Worm (Caenorhabditis elegans) whole organism, L4 larva: ENCODE data around the gene nhx-2.

Experiments used
- F37D6.2 ChIP-seq: sonication (generic microtip); optimal IDR thresholded peaks from 2 replicates; lab custom pipeline; 2016; ENCODE audit warnings: mild to moderate bottlenecking, missing genetic modification characterization, missing compliant biosample characterization
- Y48G9A.11 ChIP-seq: fragments of 200-800 bp; sonication (Bioruptor generic); IDR thresholded peaks from 2 replicates; pipeline ENCODE4 v1.3.6; 2022; ENCODE audit warnings: missing genetic modification reagents, missing genetic modification characterization, missing compliant biosample characterization
- Y5F2A.4 ChIP-seq: fragments of 200-800 bp; sonication (Bioruptor generic); optimal IDR thresholded peaks from 2 replicates; lab custom pipeline; 2018; ENCODE audit warnings: mild to moderate bottlenecking, missing genetic modification characterization, missing compliant biosample characterization
- ZK337.2 ChIP-seq: fragments of 200-800 bp; sonication (Bioruptor generic); IDR thresholded peaks from 2 replicates; pipeline ENCODE4 v1.3.6; 2022; ENCODE audit warnings: missing genetic modification reagents, missing genetic modification characterization, missing compliant biosample characterization
- ZK546.5 ChIP-seq, 2 experiments: sonication (generic microtip); optimal IDR thresholded peaks; 2 replicates each; lab custom pipeline; 2017; ENCODE audit warnings: missing biosample characterization in 2 of 2, missing genetic modification characterization in 2 of 2
- aha-1 ChIP-seq: fragments of 150-350 bp; peaks from one replicate; lab custom pipeline; 2014; ENCODE audit warnings: missing biosample characterization, missing genetic modification characterization
- aly-2 ChIP-seq: sonication (generic microtip); optimal IDR thresholded peaks from 2 replicates; lab custom pipeline; 2018; ENCODE audit warnings: missing biosample characterization, missing genetic modification characterization
- ceh-20 ChIP-seq: fragments of 200-800 bp; sonication (Bioruptor generic); IDR thresholded peaks from 2 replicates; pipeline ENCODE4 v1.3.6; 2022; ENCODE audit warnings: missing genetic modification reagents, missing genetic modification characterization, missing compliant biosample characterization
- ceh-32 ChIP-seq: sonication (generic microtip); optimal IDR thresholded peaks from 2 replicates; lab custom pipeline; 2016; ENCODE audit warnings: mild to moderate bottlenecking, missing genetic modification characterization, missing compliant biosample characterization; ENCODE audit not compliant: poor library complexity
- ces-1 ChIP-seq: fragments of 150-350 bp; sonication (generic microtip); optimal IDR thresholded peaks from 4 replicates; lab custom pipeline; 2014; ENCODE audit warnings: missing biosample characterization, missing genetic modification reagents, missing genetic modification characterization
- ctbp-1 ChIP-seq: fragments of 200-800 bp; sonication (Bioruptor generic); IDR thresholded peaks from 2 replicates; pipeline ENCODE4 v1.3.6; 2022; ENCODE audit warnings: missing genetic modification reagents, missing genetic modification characterization, missing compliant biosample characterization
- daf-16 ChIP-seq, 3 experiments: sonication (generic microtip); optimal IDR thresholded peaks; 2 replicates each; lab custom pipeline; 2016 to 2017; ENCODE audit warnings: missing genetic modification characterization in 3 of 3, missing genetic modification reagents in 3 of 3, mild to moderate bottlenecking in 2 of 3, missing compliant biosample characterization in 2 of 3, missing biosample characterization in 1 of 3, moderate library complexity in 1 of 3
- daf-8 ChIP-seq: fragments of 200-800 bp; sonication (Bioruptor generic); IDR thresholded peaks from 2 replicates; pipeline ENCODE4 v1.3.6; 2022; ENCODE audit warnings: missing genetic modification characterization, missing compliant biosample characterization
- egl-43 ChIP-seq: fragments of 200-800 bp; sonication (Bioruptor generic); IDR thresholded peaks from 2 replicates; pipeline ENCODE4 v1.3.6; 2022; ENCODE audit warnings: missing genetic modification reagents, missing genetic modification characterization, missing compliant biosample characterization
- fkh-10 ChIP-seq: fragments of 150-350 bp; optimal IDR thresholded peaks from 2 replicates; lab custom pipeline; 2014; ENCODE audit warnings: missing biosample characterization, missing genetic modification reagents, missing genetic modification characterization
- hif-1 ChIP-seq, 2 experiments: sonication (generic microtip); optimal IDR thresholded peaks; 2 replicates each; lab custom pipeline; 2016 to 2017; ENCODE audit warnings: missing compliant biosample characterization in 2 of 2, missing genetic modification characterization in 2 of 2, missing genetic modification reagents in 2 of 2, missing genotype in 2 of 2, mild to moderate bottlenecking in 1 of 2
- hlh-11 ChIP-seq: fragments of 200-800 bp; sonication (Bioruptor generic); optimal IDR thresholded peaks from 2 replicates; lab custom pipeline; 2018; ENCODE audit warnings: mild to moderate bottlenecking, missing genetic modification characterization, missing compliant biosample characterization
- lim-7 ChIP-seq: fragments of 200-800 bp; sonication (Bioruptor generic); IDR thresholded peaks from 2 replicates; pipeline ENCODE4 v1.3.6; 2022; ENCODE audit warnings: missing genetic modification characterization, missing compliant biosample characterization
- lin-1 ChIP-seq: fragments of 200-800 bp; sonication (Bioruptor generic); IDR thresholded peaks from 2 replicates; pipeline ENCODE4 v1.3.6; 2022; ENCODE audit warnings: missing genetic modification reagents, missing genetic modification characterization, missing compliant biosample characterization
- lin-13 ChIP-seq: fragments of 150-350 bp; optimal IDR thresholded peaks from 2 replicates; lab custom pipeline; 2014; ENCODE audit warnings: missing biosample characterization, missing genetic modification reagents, missing genetic modification characterization
- lin-15B ChIP-seq: fragments of 150-350 bp; sonication (generic microtip); optimal IDR thresholded peaks from 3 replicates; lab custom pipeline; 2014; ENCODE audit warnings: missing biosample characterization, missing genetic modification characterization
- lsy-2 ChIP-seq, 2 experiments: fragments of 150-350 bp in 1 of 2; sonication (generic microtip) in 1 of 2; optimal IDR thresholded peaks; 2 replicates each; lab custom pipeline; 2014 to 2017; ENCODE audit warnings: missing biosample characterization in 2 of 2, missing genetic modification characterization in 2 of 2
- mdl-1 ChIP-seq, 2 experiments: fragments of 150-350 bp in 1 of 2; sonication (generic microtip) in 1 of 2; optimal IDR thresholded peaks; 2 replicates each; lab custom pipeline; 2014 to 2017; ENCODE audit warnings: missing biosample characterization in 2 of 2, missing genetic modification characterization in 2 of 2
- mdt-29 ChIP-seq: fragments of 200-800 bp; sonication (Bioruptor generic); IDR thresholded peaks from 2 replicates; pipeline ENCODE4 v1.3.6; 2022; ENCODE audit warnings: missing genetic modification reagents, missing genetic modification characterization, missing compliant biosample characterization
- mep-1 ChIP-seq: fragments of 150-350 bp; sonication (generic microtip); optimal IDR thresholded peaks from 3 replicates; lab custom pipeline; 2014; ENCODE audit warnings: missing biosample characterization, missing genetic modification characterization
- nhr-102 ChIP-seq: sonication (generic microtip); optimal IDR thresholded peaks from 2 replicates; lab custom pipeline; 2016; ENCODE audit warnings: mild to moderate bottlenecking, missing genetic modification characterization, moderate library complexity, missing compliant biosample characterization
- nhr-48 ChIP-seq: sonication (generic microtip); optimal IDR thresholded peaks from 2 replicates; lab custom pipeline; 2016; ENCODE audit warnings: mild to moderate bottlenecking, missing genetic modification characterization, missing compliant biosample characterization
- pha-4 ChIP-seq, 2 experiments: fragments of 150-350 bp in 1 of 2; fragments of 200-800 bp in 1 of 2; sonication (Bioruptor generic) in 1 of 2; IDR thresholded peaks in 1 of 2; optimal IDR thresholded peaks in 1 of 2; 2 replicates each; pipeline versions ENCODE4 v1.3.6 to Lab custom; 2014 to 2022; ENCODE audit warnings: missing genetic modification characterization in 2 of 2, missing genetic modification reagents in 2 of 2, missing biosample characterization in 1 of 2, missing compliant biosample characterization in 1 of 2
- sdz-12 ChIP-seq: fragments of 200-800 bp; sonication (Bioruptor generic); optimal IDR thresholded peaks from 2 replicates; lab custom pipeline; 2018; ENCODE audit warnings: mild to moderate bottlenecking, missing genetic modification characterization, missing compliant biosample characterization
- snpc-1.2 ChIP-seq: fragments of 200-800 bp; sonication (Bioruptor generic); IDR thresholded peaks from 2 replicates; pipeline ENCODE4 v1.3.6; 2022; ENCODE audit warnings: missing genetic modification reagents, missing genetic modification characterization, missing compliant biosample characterization
- spr-1 ChIP-seq: sonication (generic microtip); optimal IDR thresholded peaks from 2 replicates; lab custom pipeline; 2016; ENCODE audit warnings: mild to moderate bottlenecking, missing genetic modification characterization, missing compliant biosample characterization
- spr-3 ChIP-seq: fragments of 200-800 bp; sonication (Bioruptor generic); optimal IDR thresholded peaks from 2 replicates; lab custom pipeline; 2018; ENCODE audit warnings: mild to moderate bottlenecking, missing genetic modification characterization, missing compliant biosample characterization
- unc-62 ChIP-seq, 3 experiments: fragments of 150-350 bp in 1 of 3; sonication (generic microtip); optimal IDR thresholded peaks in 2 of 3; peaks in 1 of 3; 1 replicate in 1 of 3; 2 replicates in 2 of 3; lab custom pipeline; 2014 to 2017; ENCODE audit warnings: missing biosample characterization in 3 of 3, missing genetic modification characterization in 3 of 3, missing genetic modification reagents in 3 of 3, missing genotype in 1 of 3
- zfp-2 ChIP-seq: sonication (generic microtip); optimal IDR thresholded peaks from 2 replicates; lab custom pipeline; 2016; ENCODE audit warnings: mild to moderate bottlenecking, missing genetic modification characterization, missing compliant biosample characterization
- zip-11 ChIP-seq: fragments of 200-800 bp; sonication (Bioruptor generic); IDR thresholded peaks from 2 replicates; pipeline ENCODE4 v1.3.6; 2022; ENCODE audit warnings: missing genetic modification characterization, missing compliant biosample characterization
- zip-2 ChIP-seq: fragments of 150-350 bp; optimal IDR thresholded peaks from 2 replicates; lab custom pipeline; 2014; ENCODE audit warnings: missing biosample characterization, missing genetic modification characterization
- ztf-11 ChIP-seq: fragments of 150-350 bp; optimal IDR thresholded peaks from 2 replicates; lab custom pipeline; 2014; ENCODE audit warnings: missing biosample characterization, missing genetic modification characterization

The nhx-2 gene

ce11 chrII:7722784-7723183 is 29.0 kb upstream of the nhx-2 start (continued):
- TF ChIP-seq daf-16 (GFP tag; optimal IDR thresholded peaks at IDR 0.05; lab: Kevin White, UChicago), result peak in 1 of 2 experiments; percentile 20
- TF ChIP-seq daf-16 (tag; optimal IDR thresholded peaks at IDR 0.05; lab: Kevin White, UChicago), result no peak
- TF ChIP-seq Y48G9A.11 (GFP tag; lab: Robert Waterston, UW), result no peak
- TF ChIP-seq spr-3 (GFP tag; lab: Kevin White, UChicago), result no peak

ce11 chrII:7720479-7720878 is 26.7 kb upstream of the nhx-2 start:
- TF ChIP-seq ZK337.2 (GFP tag; lab: Robert Waterston, UW) (no peak), unc-62 (GFP tag; optimal IDR thresholded peaks at IDR 0.05 in 1 of 2; lab: Kevin White, UChicago) (peak in 1 of 2 experiments; percentile 70), unc-62 (tag; optimal IDR thresholded peaks at IDR 0.05; lab: Kevin White, UChicago) (no peak), ztf-11 (tag; lab: Kevin White, UChicago) (no peak), ces-1 (GFP tag; lab: Kevin White, UChicago) (no peak), lin-13 (no peak), aha-1 (peak; percentile 84), zfp-2 (tag; lab: Kevin White, UChicago) (no peak), sdz-12 (GFP tag; lab: Kevin White, UChicago) (no peak)

ce11 chrII:7719039-7719438 is 25.3 kb upstream of the nhx-2 start:
- no peak for TF ChIP-seq Y5F2A.4 (GFP tag; lab: Kevin White, UChicago)
- peak in 1 of 2 experiments; percentile 96 for TF ChIP-seq unc-62 (GFP tag; optimal IDR thresholded peaks at IDR 0.05 in 1 of 2; lab: Kevin White, UChicago)
- TF ChIP-seq unc-62 (tag; optimal IDR thresholded peaks at IDR 0.05; lab: Kevin White, UChicago), result no peak
- TF ChIP-seq fkh-10 (GFP tag; lab: Kevin White, UChicago), result peak; percentile 62

DNA sequence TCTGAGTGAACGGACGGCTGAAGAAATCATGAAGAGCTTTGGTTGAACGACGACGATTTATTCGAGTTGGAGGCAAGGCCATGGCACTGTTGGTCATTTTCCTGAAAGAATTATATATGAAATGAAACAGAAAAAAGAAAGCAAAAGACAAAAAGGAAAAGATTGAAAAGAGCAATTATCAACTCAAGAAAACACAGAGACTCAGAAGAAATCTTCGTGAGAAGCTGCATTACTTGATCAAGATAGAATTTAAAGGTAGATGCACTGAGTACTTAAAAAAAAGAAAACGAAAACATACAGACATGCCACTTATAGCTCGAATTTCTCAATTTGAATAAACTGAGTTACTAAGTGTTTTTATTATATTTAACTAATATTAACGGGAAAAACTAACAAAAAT is 24.7 kb upstream of the nhx-2 start, which contains the start of gene cpna-5:
TSS of gene cpna-5 (minus strand) at position 101 of the 400 bp plus-strand sequence.
- TF ChIP-seq snpc-1.2 (GFP tag; lab: Robert Waterston, UW), result no peak

- TF ChIP-seq F37D6.2 (tag; lab: Kevin White, UChicago) (peak; percentile 5), aha-1 (peak; percentile 86), unc-62 (GFP tag; optimal IDR thresholded peaks at IDR 0.05 in 1 of 2; lab: Kevin White, UChicago) (peak in 1 of 2 experiments; percentile 87), unc-62 (tag; optimal IDR thresholded peaks at IDR 0.05; lab: Kevin White, UChicago) (no peak), fkh-10 (GFP tag; lab: Kevin White, UChicago) (peak; percentile 82), ces-1 (GFP tag; lab: Kevin White, UChicago) (peak; percentile 42), pha-4 (GFP tag; IDR thresholded peaks at IDR 0.05; lab: Robert Waterston, UW) (no peak), pha-4 (tag; optimal IDR thresholded peaks at IDR 0.05; lab: Kevin White, UChicago) (no peak), ctbp-1 (0 out of 2 replicates have a peak, but pooled peaks have one; percentile 48), aly-2 (tag; lab: Kevin White, UChicago) (no peak)
These were observed 22.4 kb upstream of the nhx-2 start for ce11 chrII:7716112-7716511.

ce11 chrII:7714614-7715186 is 20.9 kb upstream of the nhx-2 start:
- peak; percentile 77 for TF ChIP-seq fkh-10 (GFP tag; lab: Kevin White, UChicago)
- no peak for TF ChIP-seq zip-2
- no peak for TF ChIP-seq lin-15B (tag; lab: Kevin White, UChicago)
- no peak for TF ChIP-seq ztf-11 (tag; lab: Kevin White, UChicago)
- no peak for TF ChIP-seq nhr-102
- no peak for TF ChIP-seq ceh-20 (GFP tag; lab: Robert Waterston, UW)
- no peak for TF ChIP-seq egl-43 (GFP tag; lab: Robert Waterston, UW)
- TF ChIP-seq spr-1 (tag; lab: Kevin White, UChicago), result no peak
- no peak for TF ChIP-seq lin-1 (GFP tag; lab: Robert Waterston, UW)
- no peak for TF ChIP-seq ZK546.5 (tag; optimal IDR thresholded peaks at IDR 0.05; lab: Kevin White, UChicago)
- TF ChIP-seq zip-11 (GFP tag; lab: Robert Waterston, UW), result no peak
- TF ChIP-seq hlh-11 (tag; lab: Kevin White, UChicago), result no peak
- peak in 1 of 2 experiments; percentile 27 for TF ChIP-seq mdl-1 (tag; optimal IDR thresholded peaks at IDR 0.05; lab: Kevin White, UChicago)
- peak in 1 of 2 experiments; percentile 27 for TF ChIP-seq lsy-2 (tag; optimal IDR thresholded peaks at IDR 0.05; lab: Kevin White, UChicago)
- no peak for TF ChIP-seq nhr-48
- no peak for TF ChIP-seq F37D6.2 (tag; lab: Kevin White, UChicago)
- TF ChIP-seq ceh-32 (tag; lab: Kevin White, UChicago), result no peak
- no peak for TF ChIP-seq daf-8
- TF ChIP-seq hif-1 (tag; optimal IDR thresholded peaks at IDR 0.05; lab: Kevin White, UChicago), result no peak
- TF ChIP-seq mep-1 (tag; lab: Kevin White, UChicago), result no peak
- TF ChIP-seq lim-7 (GFP tag; lab: Robert Waterston, UW), result no peak
- TF ChIP-seq mdt-29 (GFP tag; lab: Robert Waterston, UW), result no peak
